Fruit fly (Drosophila melanogaster) whole organism, wandering third instar larva: Measurements from ENCODE around the gene CG13898.

ENCODE experiments used
- Abd-B ChIP-seq: fragments of >200 bp; optimal IDR thresholded peaks from 2 replicates; lab custom pipeline; 2017; ENCODE audit warnings: missing biosample characterization, missing genetic modification characterization
- CG32264 ChIP-seq: fragments of 200-800 bp; sonication (Bioruptor generic); optimal IDR thresholded peaks from 2 replicates; lab custom pipeline; 2016; ENCODE audit warnings: missing biosample characterization, missing genetic modification characterization
- CG9705 ChIP-seq: fragments of 200-800 bp; sonication (Bioruptor generic); optimal IDR thresholded peaks from 2 replicates; lab custom pipeline; 2018; ENCODE audit warnings: missing biosample characterization, mild to moderate bottlenecking, missing genetic modification characterization
- CrebA ChIP-seq: fragments of 200-800 bp; sonication (Bioruptor generic); optimal IDR thresholded peaks from 2 replicates; lab custom pipeline; 2016; ENCODE audit warnings: missing biosample characterization, mild to moderate bottlenecking, missing genetic modification characterization, borderline replicate concordance
- Dfd ChIP-seq: fragments of >200 bp; optimal IDR thresholded peaks from 2 replicates; lab custom pipeline; 2017; ENCODE audit warnings: missing biosample characterization, missing genetic modification characterization
- Dif ChIP-seq: fragments of 200-275, 200-300 bp; sonication (Bioruptor generic); optimal IDR thresholded peaks from 2 replicates; lab custom pipeline; 2018; ENCODE audit warnings: missing biosample characterization, missing genetic modification characterization; ENCODE audit not compliant: partially characterized antibody
- GATAd ChIP-seq: sonication (Bioruptor generic); optimal IDR thresholded peaks from 2 replicates; lab custom pipeline; 2016; ENCODE audit warnings: missing biosample characterization, missing genetic modification characterization
- HLH106 ChIP-seq: fragments of 200-800 bp; optimal IDR thresholded peaks from 3 replicates; lab custom pipeline; 2019; ENCODE audit warnings: missing biosample characterization, mild to moderate bottlenecking, missing genetic modification characterization, moderate library complexity
- Hnf4 ChIP-seq: fragments of 200-800 bp; sonication (Bioruptor generic); optimal IDR thresholded peaks from 2 replicates; lab custom pipeline; 2016; ENCODE audit warnings: missing biosample characterization, mild to moderate bottlenecking, missing genetic modification characterization
- Hr78 ChIP-seq: fragments of >200 bp; optimal IDR thresholded peaks from 2 replicates; lab custom pipeline; 2017; ENCODE audit warnings: missing biosample characterization, missing genetic modification characterization
- Hr83 ChIP-seq: fragments of 200-300 bp; sonication (Bioruptor generic); optimal IDR thresholded peaks from 2 replicates; lab custom pipeline; 2016; ENCODE audit warnings: missing biosample characterization, mild to moderate bottlenecking, missing genetic modification characterization, moderate library complexity; ENCODE audit not compliant: poor library complexity, severe bottlenecking
- Jra ChIP-seq: sonication (Bioruptor generic); optimal IDR thresholded peaks from 2 replicates; lab custom pipeline; 2016; ENCODE audit warnings: missing biosample characterization, missing genetic modification characterization
- Mio ChIP-seq: sonication (Bioruptor generic); optimal IDR thresholded peaks from 2 replicates; lab custom pipeline; 2016; ENCODE audit warnings: missing biosample characterization, missing genetic modification characterization
- Myc ChIP-seq: fragments of >200 bp; optimal IDR thresholded peaks from 2 replicates; lab custom pipeline; 2017
- N ChIP-seq: fragments of >200 bp; optimal IDR thresholded peaks from 2 replicates; lab custom pipeline; 2018; ENCODE audit warnings: missing biosample characterization, missing external identifiers, missing genetic modification characterization
- OdsH ChIP-seq: fragments of 200-800 bp; sonication (Bioruptor generic); optimal IDR thresholded peaks from 2 replicates; lab custom pipeline; 2016; ENCODE audit warnings: missing biosample characterization, mild to moderate bottlenecking, missing genetic modification characterization
- Rel ChIP-seq, 2 experiments: fragments of 200-800 bp; sonication (Bioruptor generic) in 1 of 2; optimal IDR thresholded peaks; 2 replicates in 1 of 2; 3 replicates in 1 of 2; lab custom pipeline; 2016 to 2019; ENCODE audit warnings: mild to moderate bottlenecking in 2 of 2, missing biosample characterization in 2 of 2, missing genetic modification characterization in 2 of 2, moderate library complexity in 1 of 2
- Sp1 ChIP-seq: fragments of 200-800 bp; sonication (Bioruptor generic); optimal IDR thresholded peaks from 3 replicates; lab custom pipeline; 2019; ENCODE audit warnings: missing biosample characterization, mild to moderate bottlenecking, missing genetic modification characterization, moderate library complexity
- Vsx2 ChIP-seq: fragments of 200-300, 225-300 bp; sonication (Bioruptor generic); optimal IDR thresholded peaks from 2 replicates; lab custom pipeline; 2018; ENCODE audit warnings: missing biosample characterization, missing genetic modification characterization; ENCODE audit not compliant: partially characterized antibody
- br ChIP-seq: fragments of 200-800 bp; sonication (Bioruptor generic); optimal IDR thresholded peaks from 2 replicates; lab custom pipeline; 2016; ENCODE audit warnings: missing biosample characterization, missing genetic modification characterization
- brk ChIP-seq: fragments of 200-800 bp; sonication (Bioruptor generic); optimal IDR thresholded peaks from 2 replicates; lab custom pipeline; 2016; ENCODE audit warnings: missing biosample characterization, mild to moderate bottlenecking, missing genetic modification characterization
- dl ChIP-seq, 2 experiments: fragments of 175-275, 200-275 bp in 1 of 2; fragments of 200-275 bp in 1 of 2; sonication (Bioruptor generic); optimal IDR thresholded peaks; lab custom pipeline; 2018; ENCODE audit warnings: mild to moderate bottlenecking in 2 of 2, missing biosample characterization in 2 of 2, missing genetic modification characterization in 2 of 2, moderate library complexity in 2 of 2; ENCODE audit not compliant: partially characterized antibody in 2 of 2, insufficient read depth in 1 of 2
- dmrt93B ChIP-seq: fragments of 200-800 bp; sonication (Bioruptor generic); optimal IDR thresholded peaks from 2 replicates; lab custom pipeline; 2018; ENCODE audit warnings: missing biosample characterization, mild to moderate bottlenecking, missing genetic modification characterization
- dsf ChIP-seq: sonication (Bioruptor generic); optimal IDR thresholded peaks from 2 replicates; lab custom pipeline; 2016; ENCODE audit warnings: missing biosample characterization, missing genetic modification characterization, borderline replicate concordance
- ey ChIP-seq: fragments of 200-800 bp; sonication (Bioruptor generic); optimal IDR thresholded peaks from 2 replicates; lab custom pipeline; 2016; ENCODE audit warnings: missing biosample characterization, missing genetic modification characterization
- foxo ChIP-seq, 2 experiments: fragments of 200-800 bp; sonication (Bioruptor generic); optimal IDR thresholded peaks; 2 replicates in 1 of 2; 3 replicates in 1 of 2; lab custom pipeline; 2016 to 2017; ENCODE audit warnings: missing biosample characterization in 2 of 2, missing genetic modification characterization in 2 of 2
- fru ChIP-seq: fragments of 200-800 bp; sonication (Bioruptor generic); optimal IDR thresholded peaks from 3 replicates; lab custom pipeline; 2016; ENCODE audit warnings: missing biosample characterization, mild to moderate bottlenecking, missing genetic modification characterization
- h ChIP-seq: fragments of 200-800 bp; sonication (Bioruptor generic); optimal IDR thresholded peaks from 3 replicates; lab custom pipeline; 2016; ENCODE audit warnings: missing biosample characterization, mild to moderate bottlenecking, missing genetic modification characterization
- jim ChIP-seq: fragments of 175-275, 200-325 bp; sonication (Bioruptor generic); optimal IDR thresholded peaks from 2 replicates; lab custom pipeline; 2016; ENCODE audit warnings: missing biosample characterization, mild to moderate bottlenecking, missing genetic modification characterization
- lola ChIP-seq: fragments of >200 bp; optimal IDR thresholded peaks from 2 replicates; lab custom pipeline; 2017; ENCODE audit warnings: missing biosample characterization, missing genetic modification characterization
- pan ChIP-seq: fragments of >200 bp; optimal IDR thresholded peaks from 2 replicates; lab custom pipeline; 2017
- psq ChIP-seq: fragments of 200-800 bp; sonication (Bioruptor generic); optimal IDR thresholded peaks from 3 replicates; lab custom pipeline; 2017; ENCODE audit warnings: missing biosample characterization, mild to moderate bottlenecking, missing genetic modification characterization, moderate library complexity
- rgr ChIP-seq: fragments of 200-800 bp; sonication (Bioruptor generic); optimal IDR thresholded peaks from 3 replicates; lab custom pipeline; 2016; ENCODE audit warnings: missing biosample characterization, mild to moderate bottlenecking, missing genetic modification characterization
- sage ChIP-seq: fragments of 200-800 bp; sonication (Bioruptor generic); optimal IDR thresholded peaks from 2 replicates; lab custom pipeline; 2016; ENCODE audit warnings: missing biosample characterization, mild to moderate bottlenecking, missing genetic modification characterization
- sv ChIP-seq: fragments of 200-800 bp; sonication (Bioruptor generic); optimal IDR thresholded peaks from 3 replicates; lab custom pipeline; 2016; ENCODE audit warnings: missing biosample characterization, missing genetic modification characterization
- tai ChIP-seq: sonication (Bioruptor generic); optimal IDR thresholded peaks from 2 replicates; lab custom pipeline; 2016; ENCODE audit warnings: missing biosample characterization, missing genetic modification characterization
- usp ChIP-seq: fragments of >200 bp; optimal IDR thresholded peaks from 2 replicates; lab custom pipeline; 2017; ENCODE audit warnings: missing biosample characterization, missing genetic modification characterization
- woc ChIP-seq: sonication (Bioruptor generic); optimal IDR thresholded peaks from 2 replicates; lab custom pipeline; 2016; ENCODE audit warnings: missing biosample characterization, mild to moderate bottlenecking, missing genetic modification characterization

The CG13898 gene

dm6 chr3L:819297-819886, 15.5 kb upstream of the CG13898 start:
- TF ChIP-seq N (GFP tag; lab: Kevin White, UChicago) = no peak
- TF ChIP-seq Hnf4 (GFP tag; lab: Kevin White, UChicago) = peak; percentile 56
- TF ChIP-seq pan (lab: Kevin White, UChicago) = no peak
- no peak for TF ChIP-seq CrebA (GFP tag; lab: Kevin White, UChicago)
- no peak for TF ChIP-seq Dif (GFP tag; lab: Kevin White, UChicago)
- TF ChIP-seq psq = peak; percentile 13
- TF ChIP-seq sv = peak; percentile 85
- TF ChIP-seq Sp1 (GFP tag; lab: Kevin White, UChicago) = peak; percentile 38
- TF ChIP-seq ey = peak; percentile 41
- no peak for TF ChIP-seq CG9705 (GFP tag; lab: Kevin White, UChicago)
- TF ChIP-seq CG32264 (GFP tag; lab: Kevin White, UChicago) = no peak
- TF ChIP-seq sage = no peak
- TF ChIP-seq dmrt93B (GFP tag; lab: Kevin White, UChicago) = no peak
- TF ChIP-seq foxo (GFP tag; optimal IDR thresholded peaks at IDR 0.05; lab: Kevin White, UChicago) = peak in 1 of 2 experiments; percentile 72
- TF ChIP-seq Mio (GFP tag; lab: Kevin White, UChicago) = no peak
- TF ChIP-seq h (GFP tag; lab: Kevin White, UChicago) = peak; percentile 59
- peak; percentile 51 for TF ChIP-seq br (GFP tag; lab: Kevin White, UChicago)
- no peak for TF ChIP-seq dsf (GFP tag; lab: Kevin White, UChicago)
- TF ChIP-seq HLH106 = peak; percentile 51
- TF ChIP-seq Hr78 (GFP tag; lab: Kevin White, UChicago) = no peak
- TF ChIP-seq fru (GFP tag; lab: Kevin White, UChicago) = peak; percentile 55
- TF ChIP-seq tai = no peak
- peak; percentile 29 for TF ChIP-seq OdsH
- TF ChIP-seq woc = peak; percentile 66
- no peak for TF ChIP-seq Myc (lab: Kevin White, UChicago)
- peak; percentile 38 for TF ChIP-seq rgr (GFP tag; lab: Kevin White, UChicago)

dm6 chr3L:818438-819138, 14.7 kb upstream of the CG13898 start:
- TF ChIP-seq foxo (GFP tag; optimal IDR thresholded peaks at IDR 0.05; lab: Kevin White, UChicago) = peak in 1 of 2 experiments; percentile 62
- TF ChIP-seq psq = no peak
- TF ChIP-seq woc = no peak
- no peak for TF ChIP-seq Hr83 (GFP tag; lab: Kevin White, UChicago)
- TF ChIP-seq Sp1 (GFP tag; lab: Kevin White, UChicago) = peak; percentile 63
- no peak for TF ChIP-seq Rel (GFP tag; optimal IDR thresholded peaks at IDR 0.05; lab: Kevin White, UChicago)
- TF ChIP-seq Rel (tag; optimal IDR thresholded peaks at IDR 0.05; lab: Kevin White, UChicago) = no peak
- TF ChIP-seq GATAd (GFP tag; lab: Kevin White, UChicago) = no peak
- TF ChIP-seq Dif (GFP tag; lab: Kevin White, UChicago) = no peak
- TF ChIP-seq jim = no peak
- TF ChIP-seq ey = peak; percentile 32
- no peak for TF ChIP-seq Jra (GFP tag; lab: Kevin White, UChicago)
- peak; percentile 28 for TF ChIP-seq OdsH
- no peak for TF ChIP-seq dsf (GFP tag; lab: Kevin White, UChicago)
- no peak for TF ChIP-seq tai
- TF ChIP-seq Myc (lab: Kevin White, UChicago) = no peak
- no peak for TF ChIP-seq sage
- TF ChIP-seq CrebA (GFP tag; lab: Kevin White, UChicago) = no peak
- TF ChIP-seq sv = no peak
- no peak for TF ChIP-seq rgr (GFP tag; lab: Kevin White, UChicago)
- TF ChIP-seq dmrt93B (GFP tag; lab: Kevin White, UChicago) = peak; percentile 33
- TF ChIP-seq dl (GFP tag; optimal IDR thresholded peaks at IDR 0.05; lab: Kevin White, UChicago; ENCODE audit: insufficient read depth in 1 of 2, partially characterized antibody in 2 of 2) = no peak
- TF ChIP-seq N (GFP tag; lab: Kevin White, UChicago) = no peak
- TF ChIP-seq Vsx2 = no peak
- no peak for TF ChIP-seq Hr78 (GFP tag; lab: Kevin White, UChicago)
- no peak for TF ChIP-seq br (GFP tag; lab: Kevin White, UChicago)
- no peak for TF ChIP-seq Dfd (GFP tag; lab: Kevin White, UChicago)
- TF ChIP-seq CG9705 (GFP tag; lab: Kevin White, UChicago) = peak; percentile 24
- no peak for TF ChIP-seq Mio (GFP tag; lab: Kevin White, UChicago)
- no peak for TF ChIP-seq Abd-B (GFP tag; lab: Kevin White, UChicago)
- peak; percentile 45 for TF ChIP-seq fru (GFP tag; lab: Kevin White, UChicago)
- TF ChIP-seq h (GFP tag; lab: Kevin White, UChicago) = peak; percentile 56
- TF ChIP-seq Hnf4 (GFP tag; lab: Kevin White, UChicago) = no peak
- TF ChIP-seq CG32264 (GFP tag; lab: Kevin White, UChicago) = no peak
- TF ChIP-seq lola (GFP tag; lab: Kevin White, UChicago) = no peak
- TF ChIP-seq pan (lab: Kevin White, UChicago) = no peak
- TF ChIP-seq brk (GFP tag; lab: Kevin White, UChicago) = no peak
- TF ChIP-seq HLH106 = peak; percentile 61
- no peak for TF ChIP-seq usp (GFP tag; lab: Kevin White, UChicago)
- TF ChIP-seq, all 38 proteins: peak for 9
